Fruit fly (Drosophila melanogaster): ENCODE data around the gene AP-1gamma.

AP-1gamma gene

DNA sequence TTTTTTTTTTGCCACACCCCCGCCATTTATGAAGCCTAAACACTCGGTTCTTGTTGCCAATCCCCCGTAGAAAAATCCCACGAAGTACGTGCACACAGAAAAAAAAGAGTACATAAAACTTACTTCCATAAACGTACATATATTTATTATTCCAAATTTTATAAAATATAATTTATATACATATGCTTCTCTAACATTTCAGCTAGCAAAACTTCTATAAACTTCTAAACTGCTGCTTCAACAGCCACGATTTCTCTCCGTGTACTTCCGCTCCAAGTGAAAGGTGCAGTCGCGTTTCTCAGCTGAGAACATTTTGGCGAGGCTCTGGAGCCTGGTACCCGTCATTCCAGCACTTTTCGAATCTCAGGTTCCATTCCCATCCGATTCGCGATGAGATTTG, 45.8 kb upstream of the AP-1gamma start:
- TF ChIP-seq Abd-B (GFP tag; optimal IDR thresholded peaks at IDR 0.05): no peak
- peak; percentile 15 for TF ChIP-seq ey (GFP tag; optimal IDR thresholded peaks at IDR 0.05)
- TF ChIP-seq usp (GFP tag; optimal IDR thresholded peaks at IDR 0.05): no peak
- no peak for TF ChIP-seq jim (GFP tag; optimal IDR thresholded peaks at IDR 0.05)
- no peak for TF ChIP-seq CrebA (GFP tag; optimal IDR thresholded peaks at IDR 0.05; ENCODE audit: borderline replicate concordance)
- peak; percentile 61 for TF ChIP-seq rgr (GFP tag; optimal IDR thresholded peaks at IDR 0.05)
- no peak for TF ChIP-seq Myc (optimal IDR thresholded peaks at IDR 0.05)
- TF ChIP-seq h (GFP tag; optimal IDR thresholded peaks at IDR 0.05): peak; percentile 61
- no peak for TF ChIP-seq CG9705 (GFP tag; optimal IDR thresholded peaks at IDR 0.05)
- peak; percentile 9 for TF ChIP-seq Rel (GFP tag; optimal IDR thresholded peaks at IDR 0.05)
- TF ChIP-seq Rel (tag; optimal IDR thresholded peaks at IDR 0.05): peak; percentile 34
- TF ChIP-seq dmrt93B (GFP tag; optimal IDR thresholded peaks at IDR 0.05): no peak
- TF ChIP-seq Dfd (GFP tag; optimal IDR thresholded peaks at IDR 0.05): no peak
- no peak for TF ChIP-seq lola (GFP tag; optimal IDR thresholded peaks at IDR 0.05)
- TF ChIP-seq Hnf4 (GFP tag; optimal IDR thresholded peaks at IDR 0.05): peak; percentile 37
- TF ChIP-seq Sp1 (GFP tag; optimal IDR thresholded peaks at IDR 0.05): peak; percentile 68
- TF ChIP-seq dsf (GFP tag; optimal IDR thresholded peaks at IDR 0.05; ENCODE audit: borderline replicate concordance): no peak
- no peak for TF ChIP-seq Hr78 (GFP tag; optimal IDR thresholded peaks at IDR 0.05)
- no peak for TF ChIP-seq Hr83 (GFP tag; optimal IDR thresholded peaks at IDR 0.05; ENCODE audit: poor library complexity, severe bottlenecking)
- TF ChIP-seq Mio (GFP tag; optimal IDR thresholded peaks at IDR 0.05): no peak
- peak in 1 of 2 experiments; percentile 60 for TF ChIP-seq foxo (GFP tag; optimal IDR thresholded peaks at IDR 0.05)
- no peak for TF ChIP-seq CG32264 (GFP tag; optimal IDR thresholded peaks at IDR 0.05)
- TF ChIP-seq N (GFP tag; optimal IDR thresholded peaks at IDR 0.05): no peak
- no peak for TF ChIP-seq sv (GFP tag; optimal IDR thresholded peaks at IDR 0.05)
- peak; percentile 53 for TF ChIP-seq psq (GFP tag; optimal IDR thresholded peaks at IDR 0.05)
- no peak for TF ChIP-seq pan (optimal IDR thresholded peaks at IDR 0.05)
- TF ChIP-seq fru (GFP tag; optimal IDR thresholded peaks at IDR 0.05): peak; percentile 38
- TF ChIP-seq br (GFP tag; optimal IDR thresholded peaks at IDR 0.05): no peak
- no peak for TF ChIP-seq Jra (GFP tag; optimal IDR thresholded peaks at IDR 0.05)
- TF ChIP-seq woc (GFP tag; optimal IDR thresholded peaks at IDR 0.05): peak; percentile 43
- TF ChIP-seq dl (GFP tag; optimal IDR thresholded peaks at IDR 0.05; ENCODE audit: insufficient read depth in 1 of 2, partially characterized antibody in 2 of 2): no peak
- TF ChIP-seq brk (GFP tag; optimal IDR thresholded peaks at IDR 0.05): no peak
- no peak for TF ChIP-seq Dif (GFP tag; optimal IDR thresholded peaks at IDR 0.05; ENCODE audit: partially characterized antibody)
- TF ChIP-seq GATAd (GFP tag; optimal IDR thresholded peaks at IDR 0.05): no peak
- TF ChIP-seq sage (GFP tag; optimal IDR thresholded peaks at IDR 0.05): no peak
- TF ChIP-seq OdsH (GFP tag; optimal IDR thresholded peaks at IDR 0.05): peak; percentile 46
- no peak for TF ChIP-seq Vsx2 (GFP tag; optimal IDR thresholded peaks at IDR 0.05; ENCODE audit: partially characterized antibody)
- TF ChIP-seq HLH106 (tag; optimal IDR thresholded peaks at IDR 0.05): peak; percentile 77
- TF ChIP-seq tai (GFP tag; optimal IDR thresholded peaks at IDR 0.05): no peak

DNA sequence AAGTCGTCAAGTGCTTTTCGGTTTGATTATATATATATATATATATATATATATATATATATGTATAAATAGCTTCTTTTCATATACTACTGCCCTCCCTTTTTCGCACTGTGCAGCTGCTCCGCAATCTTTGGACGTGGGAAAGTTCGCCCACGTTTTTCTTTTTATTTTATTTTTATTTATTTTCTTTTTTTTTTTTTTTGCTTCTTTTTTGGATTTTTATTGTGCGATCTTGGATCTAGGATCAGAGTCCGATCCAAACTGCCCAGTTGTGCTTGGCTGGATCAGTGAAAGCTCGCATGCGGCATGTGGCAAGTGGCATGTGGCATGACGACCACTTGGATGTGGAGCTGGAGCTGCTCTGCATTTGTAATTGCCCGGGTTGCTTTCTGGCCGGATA, 45.1 kb upstream of the AP-1gamma start:
- no peak for TF ChIP-seq lola (GFP tag; optimal IDR thresholded peaks at IDR 0.05)
- TF ChIP-seq pan (optimal IDR thresholded peaks at IDR 0.05): no peak
- no peak for TF ChIP-seq dl (GFP tag; optimal IDR thresholded peaks at IDR 0.05; ENCODE audit: insufficient read depth in 1 of 2, partially characterized antibody in 2 of 2)
- TF ChIP-seq ey (GFP tag; optimal IDR thresholded peaks at IDR 0.05): no peak
- TF ChIP-seq br (GFP tag; optimal IDR thresholded peaks at IDR 0.05): no peak
- TF ChIP-seq Abd-B (GFP tag; optimal IDR thresholded peaks at IDR 0.05): no peak
- TF ChIP-seq dmrt93B (GFP tag; optimal IDR thresholded peaks at IDR 0.05): no peak
- no peak for TF ChIP-seq brk (GFP tag; optimal IDR thresholded peaks at IDR 0.05)
- TF ChIP-seq CrebA (GFP tag; optimal IDR thresholded peaks at IDR 0.05; ENCODE audit: borderline replicate concordance): no peak

DNA sequence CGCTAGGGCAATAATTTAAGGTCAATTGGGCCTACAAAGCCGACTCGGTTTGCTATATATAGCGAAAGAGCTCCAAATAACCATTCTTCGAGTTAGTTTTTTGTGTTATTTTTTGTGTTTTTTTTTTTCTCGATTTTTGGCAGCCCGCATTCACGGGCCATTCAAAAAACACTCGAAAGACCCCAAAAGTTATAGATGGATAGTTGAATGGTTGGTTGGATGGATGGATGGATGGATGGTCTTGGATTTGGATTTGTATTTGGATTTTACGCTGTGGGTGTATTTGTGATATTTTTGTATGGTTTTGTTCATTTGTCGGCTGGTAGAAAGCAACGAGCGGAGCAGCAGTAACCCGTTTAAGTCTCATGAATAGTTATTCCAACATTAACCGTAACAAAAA, 44.5 kb upstream of the AP-1gamma start:
- no peak for TF ChIP-seq jim (GFP tag; optimal IDR thresholded peaks at IDR 0.05)
- no peak for TF ChIP-seq Rel (GFP tag; optimal IDR thresholded peaks at IDR 0.05)
- no peak for TF ChIP-seq Rel (tag; optimal IDR thresholded peaks at IDR 0.05)
- TF ChIP-seq lola (GFP tag; optimal IDR thresholded peaks at IDR 0.05): no peak
- no peak for TF ChIP-seq GATAd (GFP tag; optimal IDR thresholded peaks at IDR 0.05)
- TF ChIP-seq Jra (GFP tag; optimal IDR thresholded peaks at IDR 0.05): no peak
- no peak for TF ChIP-seq br (GFP tag; optimal IDR thresholded peaks at IDR 0.05)
- no peak for TF ChIP-seq sage (GFP tag; optimal IDR thresholded peaks at IDR 0.05)
- TF ChIP-seq Dif (GFP tag; optimal IDR thresholded peaks at IDR 0.05; ENCODE audit: partially characterized antibody): no peak

Measured in whole organism, wandering third instar larva.